Fruit fly (Drosophila melanogaster) whole organism, embryonic: ENCODE results near the gene Vm26Ab.

ENCODE experiments used
- BtbVII ChIP-seq: fragments of 200-800 bp; sonication (Bioruptor generic); optimal IDR thresholded peaks from 3 replicates; lab custom pipeline; 2017; ENCODE audit warnings: missing biosample characterization, mild to moderate bottlenecking, missing genetic modification characterization
- CG30403 ChIP-seq: fragments of 200-800 bp; sonication (Bioruptor generic); optimal IDR thresholded peaks from 3 replicates; lab custom pipeline; 2016; ENCODE audit warnings: missing biosample characterization, missing genetic modification characterization
- CG34376 ChIP-seq: fragments of 200-800 bp; sonication (Bioruptor generic); optimal IDR thresholded peaks from 2 replicates; lab custom pipeline; 2018; ENCODE audit warnings: missing biosample characterization, mild to moderate bottlenecking, missing genetic modification characterization
- CG7745 ChIP-seq: fragments of 200-800 bp; sonication (Bioruptor generic); optimal IDR thresholded peaks from 2 replicates; lab custom pipeline; 2018; ENCODE audit warnings: missing biosample characterization, mild to moderate bottlenecking, missing genetic modification characterization, moderate library complexity
- Hand ChIP-seq: fragments of 200-800 bp; sonication (Bioruptor generic); optimal IDR thresholded peaks from 2 replicates; lab custom pipeline; 2017; ENCODE audit warnings: mild to moderate bottlenecking, missing biosample characterization, missing genetic modification reagents, missing genetic modification characterization
- sens ChIP-seq: fragments of 200-800 bp; sonication (Bioruptor generic); peaks from one replicate; lab custom pipeline; 2016; ENCODE audit warnings: missing biosample characterization, missing genetic modification characterization
- ttk ChIP-seq: fragments of 200-800 bp; sonication (Bioruptor generic); IDR thresholded peaks from 2 replicates; pipeline ENCODE4 v2.1.2; 2022; ENCODE audit warnings: missing biosample characterization, missing genetic modification characterization
- zfh1 ChIP-seq: fragments of 200-800 bp; sonication (Bioruptor generic); IDR thresholded peaks from 3 replicates; pipeline ENCODE4 v1.3.6; 2022; ENCODE audit warnings: missing biosample characterization, missing genetic modification characterization

dm6 chr2L:5971093-5971808 lies 14.4 kb downstream of the Vm26Ab start:
- TF ChIP-seq ttk (GFP tag; lab: Robert Waterston, UW), result no peak
- no peak for TF ChIP-seq Hand
- TF ChIP-seq CG30403 (GFP tag; lab: Kevin White, UChicago), result no peak
- no peak for TF ChIP-seq CG7745 (tag; lab: Kevin White, UChicago)
- no peak for TF ChIP-seq BtbVII (GFP tag; lab: Kevin White, UChicago)
- TF ChIP-seq CG34376 (GFP tag; lab: Kevin White, UChicago), result no peak
- TF ChIP-seq zfh1, result no peak
- peak; percentile 46 for TF ChIP-seq sens (GFP tag; lab: Kevin White, UChicago)
